Worm (Caenorhabditis elegans) whole organism, mixed stage, embryonic: Measurements from ENCODE around the gene abts-4.

Experiments
- blmp-1 ChIP-seq: fragments of 150-350 bp; optimal IDR thresholded peaks from 2 replicates; lab custom pipeline; 2014; ENCODE audit warnings: missing biosample characterization, missing genetic modification characterization
- elt-1 ChIP-seq: sonication (generic microtip); optimal IDR thresholded peaks from 2 replicates; lab custom pipeline; 2017; ENCODE audit warnings: missing genetic modification characterization, mild to moderate bottlenecking, missing compliant biosample characterization, antibody characterized with exemption, moderate library complexity, borderline replicate concordance; ENCODE audit not compliant: insufficient read depth
- flh-1 ChIP-seq: fragments of 200-800 bp; sonication (Bioruptor generic); optimal IDR thresholded peaks from 2 replicates; lab custom pipeline; 2018; ENCODE audit warnings: mild to moderate bottlenecking, missing genetic modification characterization, moderate library complexity, missing compliant biosample characterization
- lin-13 ChIP-seq: fragments of 150-350 bp; optimal IDR thresholded peaks from 2 replicates; lab custom pipeline; 2014; ENCODE audit warnings: missing biosample characterization, missing genetic modification characterization
- nhr-237 ChIP-seq: fragments of 150-350 bp; optimal IDR thresholded peaks from 2 replicates; lab custom pipeline; 2014; ENCODE audit warnings: missing biosample characterization, missing genetic modification characterization
- nhr-28 ChIP-seq: fragments of 150-350 bp; optimal IDR thresholded peaks from 2 replicates; lab custom pipeline; 2014; ENCODE audit warnings: missing biosample characterization, missing genetic modification characterization
- pha-4 ChIP-seq: fragments of 150-350 bp; optimal IDR thresholded peaks from 2 replicates; lab custom pipeline; 2018; ENCODE audit warnings: missing biosample characterization, missing genetic modification reagents, missing genetic modification characterization
- sem-2 ChIP-seq: fragments of 200-800 bp; sonication (Bioruptor generic); optimal IDR thresholded peaks from 2 replicates; lab custom pipeline; 2018; ENCODE audit warnings: mild to moderate bottlenecking, missing genetic modification characterization, missing compliant biosample characterization
- snpc-4 ChIP-seq: fragments of 150-350 bp; optimal IDR thresholded peaks from 2 replicates; lab custom pipeline; 2014; ENCODE audit warnings: missing biosample characterization, missing genetic modification characterization
- sptf-1 ChIP-seq: sonication (generic microtip); optimal IDR thresholded peaks from 2 replicates; lab custom pipeline; 2017; ENCODE audit warnings: mild to moderate bottlenecking, missing genetic modification characterization, moderate library complexity, missing compliant biosample characterization
- tbx-8 ChIP-seq: fragments of 200-800 bp; sonication (Bioruptor generic); optimal IDR thresholded peaks from 2 replicates; lab custom pipeline; 2018; ENCODE audit warnings: mild to moderate bottlenecking, missing genetic modification characterization, moderate library complexity, missing compliant biosample characterization
- unc-39 ChIP-seq: fragments of 150-350 bp; optimal IDR thresholded peaks from 2 replicates; lab custom pipeline; 2014; ENCODE audit warnings: missing biosample characterization, missing genetic modification characterization
- unc-62 ChIP-seq: fragments of 150-350 bp; optimal IDR thresholded peaks from 2 replicates; lab custom pipeline; 2014; ENCODE audit warnings: missing biosample characterization, missing genetic modification reagents, missing genetic modification characterization
- ztf-11 ChIP-seq: fragments of 150-350 bp; optimal IDR thresholded peaks from 2 replicates; lab custom pipeline; 2014; ENCODE audit warnings: missing biosample characterization, missing genetic modification characterization

ce11 chrX:6742891-6743290 lies 18.6 kb downstream of the abts-4 start:
- no peak for TF ChIP-seq ztf-11 (tag; lab: Kevin White, UChicago)
- TF ChIP-seq elt-1 (tag; lab: Kevin White, UChicago) = no peak
- no peak for TF ChIP-seq unc-62 (GFP tag; lab: Kevin White, UChicago)
- TF ChIP-seq blmp-1 (tag; lab: Kevin White, UChicago) = no peak
- no peak for TF ChIP-seq tbx-8
- TF ChIP-seq nhr-237 (tag; lab: Kevin White, UChicago) = no peak
- TF ChIP-seq snpc-4 (tag; lab: Kevin White, UChicago) = no peak
- TF ChIP-seq sem-2 (GFP tag; lab: Kevin White, UChicago) = no peak
- no peak for TF ChIP-seq lin-13 (tag; lab: Kevin White, UChicago)
- TF ChIP-seq sptf-1 (tag; lab: Kevin White, UChicago) = no peak
- TF ChIP-seq pha-4 (tag; lab: Kevin White, UChicago) = no peak
- TF ChIP-seq flh-1 (GFP tag; lab: Kevin White, UChicago) = no peak
- no peak for TF ChIP-seq unc-39 (tag; lab: Kevin White, UChicago)
- no peak for TF ChIP-seq nhr-28 (tag; lab: Kevin White, UChicago)
